Worm (Caenorhabditis elegans): ENCODE measurements around the gene pod-2.

The pod-2 gene

DNA sequence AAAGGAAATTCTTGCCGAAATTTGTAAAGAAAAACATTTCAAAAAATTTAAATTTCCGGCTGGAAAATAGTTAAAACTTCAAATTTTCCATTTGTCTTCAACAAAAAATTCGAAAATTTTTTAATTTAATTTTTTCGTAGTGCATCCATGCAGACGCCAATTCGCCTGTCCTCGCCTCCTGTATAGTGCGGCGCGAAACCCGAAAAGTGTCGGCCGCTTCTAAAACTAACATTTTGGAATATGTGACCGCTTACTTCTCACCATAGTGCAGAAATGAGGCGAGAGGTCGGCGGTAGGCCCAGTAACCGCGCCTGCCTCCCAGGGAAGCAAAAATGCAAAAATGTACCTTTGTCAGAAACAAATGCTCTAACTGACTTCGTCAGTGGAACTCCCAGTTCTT lies 20.1 kb upstream of the pod-2 start:
- TF ChIP-seq hlh-11 (tag; optimal IDR thresholded peaks at IDR 0.05) (no peak), aha-1 (tag) (peak; percentile 56), nhr-102 (tag; optimal IDR thresholded peaks at IDR 0.05) (no peak), lin-15B (tag; optimal IDR thresholded peaks at IDR 0.05) (no peak), mes-2 (tag; optimal IDR thresholded peaks at IDR 0.05; ENCODE audit: poor library complexity, severe bottlenecking) (no peak), pha-4 (GFP tag; IDR thresholded peaks at IDR 0.05) (no peak), pha-4 (tag; optimal IDR thresholded peaks at IDR 0.05) (no peak), F49E8.2 (tag; optimal IDR thresholded peaks at IDR 0.05; ENCODE audit: borderline replicate concordance) (no peak), madf-9 (GFP tag; conservative IDR thresholded peaks at IDR 0.05) (no peak), sdz-12 (GFP tag; optimal IDR thresholded peaks at IDR 0.05) (no peak)

DNA sequence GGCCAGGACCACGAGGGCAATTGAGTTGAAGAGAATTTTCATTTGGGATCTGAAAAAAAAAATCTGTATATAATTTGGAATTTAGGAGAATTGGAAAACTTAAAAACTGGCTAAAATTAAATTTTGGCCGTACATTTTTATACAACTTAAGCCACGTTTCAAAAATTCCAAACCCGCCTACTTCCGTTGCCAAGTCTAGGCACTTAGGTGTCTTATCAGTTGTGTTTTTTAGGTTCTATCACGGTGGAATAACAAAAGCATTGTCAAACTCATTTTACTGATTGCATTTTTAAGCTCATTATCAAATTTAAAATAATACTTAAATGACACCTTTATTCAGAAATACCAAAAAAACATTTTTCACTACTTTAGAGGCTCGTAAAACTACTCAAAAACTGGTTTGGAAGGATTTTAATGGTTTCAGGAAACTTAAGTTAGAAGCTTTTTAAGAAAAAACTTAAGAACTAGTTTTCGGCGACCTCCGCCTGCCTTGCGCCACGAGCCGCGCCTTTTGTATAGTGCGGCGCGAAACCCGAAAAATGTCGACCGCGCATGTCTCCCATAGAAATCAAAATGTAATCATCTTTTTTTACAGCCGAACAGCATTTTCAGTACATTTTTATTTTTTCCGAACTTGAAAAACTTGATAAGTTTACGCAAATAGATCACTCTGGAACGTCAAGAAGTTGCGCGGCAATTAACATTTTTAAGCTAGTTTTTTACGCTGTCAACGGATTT lies 18.4 kb upstream of the pod-2 start, which contains the start of gene lips-13:
lips-13 (minus strand) TSS at position 51 of the 738 bp plus-strand sequence.
- TF ChIP-seq Y75B8A.6 (GFP tag; IDR thresholded peaks at IDR 0.05) (no peak), tag-97 (GFP tag; IDR thresholded peaks at IDR 0.05) (no peak), madf-5 (GFP tag; IDR thresholded peaks at IDR 0.05) (no peak), Y5F2A.4 (GFP tag; optimal IDR thresholded peaks at IDR 0.05) (no peak), Y105C5A.15 (GFP tag; IDR thresholded peaks at IDR 0.05) (no peak), duxl-1 (tag; optimal IDR thresholded peaks at IDR 0.05; ENCODE audit: poor library complexity) (no peak), egl-43 (GFP tag; IDR thresholded peaks at IDR 0.05) (no peak), zip-2 (tag; optimal IDR thresholded peaks at IDR 0.05) (no peak), ZK546.5 (tag; optimal IDR thresholded peaks at IDR 0.05) (no peak), saeg-2 (GFP tag; IDR thresholded peaks at IDR 0.05) (no peak), nhr-76 (tag; optimal IDR thresholded peaks at IDR 0.05) (no peak), ctbp-1 (GFP tag; IDR thresholded peaks at IDR 0.05) (no peak), jun-1 (tag; optimal IDR thresholded peaks at IDR 0.05) (no peak), T26A8.4 (GFP tag; IDR thresholded peaks at IDR 0.05) (no peak), zag-1 (tag; optimal IDR thresholded peaks at IDR 0.05) (no peak), lin-15B (tag; optimal IDR thresholded peaks at IDR 0.05) (no peak)

ce11 chrII:1123208-1123607 lies 13.4 kb upstream of the pod-2 start, which contains the start of the genes sut-1 and eri-3:
TSS of gene sut-1 (minus strand) at chrII:1123265.
TSS of gene eri-3 (plus strand) at chrII:1123534.
- no peak for TF ChIP-seq daf-12 (tag; optimal IDR thresholded peaks at IDR 0.05)
- peak; percentile 68 for TF ChIP-seq mes-2 (tag; optimal IDR thresholded peaks at IDR 0.05; ENCODE audit: poor library complexity, severe bottlenecking)

ce11 chrII:1124757-1125156 lies 11.8 kb upstream of the pod-2 start:
- TF ChIP-seq nhr-25 (tag; optimal IDR thresholded peaks at IDR 0.05; ENCODE audit: borderline replicate concordance, insufficient read depth) (no peak), lin-38 (GFP tag; IDR thresholded peaks at IDR 0.05) (peak; percentile 65)

- TF ChIP-seq pha-4 (GFP tag; IDR thresholded peaks at IDR 0.05) (no peak), pha-4 (tag; optimal IDR thresholded peaks at IDR 0.05) (no peak), unc-62 (GFP tag; optimal IDR thresholded peaks at IDR 0.05 in 1 of 2) (peak in 1 of 2 experiments; percentile 54), unc-62 (tag; optimal IDR thresholded peaks at IDR 0.05) (no peak), aly-2 (tag; optimal IDR thresholded peaks at IDR 0.05) (no peak), lin-38 (GFP tag; IDR thresholded peaks at IDR 0.05) (peak; percentile 80), T26A8.4 (GFP tag; IDR thresholded peaks at IDR 0.05) (no peak), nhr-102 (tag; optimal IDR thresholded peaks at IDR 0.05) (no peak), madf-5 (GFP tag; IDR thresholded peaks at IDR 0.05) (no peak), daf-19 (GFP tag; conservative IDR thresholded peaks at IDR 0.05) (no peak), arid-1 (GFP tag; conservative IDR thresholded peaks at IDR 0.05) (no peak), F26F4.8 (GFP tag; conservative IDR thresholded peaks at IDR 0.05) (no peak)
Measured at ce11 chrII:1126472-1126871, 10.1 kb upstream of the pod-2 start.

All from whole organism, L4 larva.